Worm (Caenorhabditis elegans) whole organism, L4 larva: Measurements from ENCODE around the gene ZC262.2.

ENCODE experiments used
- ceh-82 ChIP-seq: sonication (generic microtip); optimal IDR thresholded peaks from 2 replicates; lab custom pipeline; 2017; ENCODE audit warnings: missing biosample characterization, missing genetic modification characterization
- jun-1 ChIP-seq: fragments of 150-350 bp; optimal IDR thresholded peaks from 2 replicates; lab custom pipeline; 2014; ENCODE audit warnings: missing biosample characterization, missing genetic modification reagents, missing genetic modification characterization
- spr-3 ChIP-seq: fragments of 200-800 bp; sonication (Bioruptor generic); optimal IDR thresholded peaks from 2 replicates; lab custom pipeline; 2018; ENCODE audit warnings: mild to moderate bottlenecking, missing genetic modification characterization, missing compliant biosample characterization

ce11 chrIII:8371595-8372305 is 39.9 kb downstream of the ZC262.2 start, which contains the start of gene lmbr-1:
- TF ChIP-seq jun-1 (no peak), spr-3 (GFP tag; lab: Kevin White, UChicago) (no peak), ceh-82 (no peak)
